Worm (Caenorhabditis elegans) whole organism, L1 larva: ENCODE results near the gene nas-23.

Experiments
- C16A3.4 ChIP-seq: fragments of 150-350 bp; optimal IDR thresholded peaks from 2 replicates; lab custom pipeline; 2014; ENCODE audit warnings: missing biosample characterization, missing genetic modification characterization
- C34B4.2 ChIP-seq: sonication (generic microtip); optimal IDR thresholded peaks from 2 replicates; lab custom pipeline; 2017; ENCODE audit warnings: mild to moderate bottlenecking, missing genetic modification characterization, missing compliant biosample characterization
- aha-1 ChIP-seq: fragments of 150-350 bp; optimal IDR thresholded peaks from 2 replicates; lab custom pipeline; 2014; ENCODE audit warnings: missing biosample characterization, missing genetic modification characterization
- blmp-1 ChIP-seq: fragments of 150-350 bp; optimal IDR thresholded peaks from 2 replicates; lab custom pipeline; 2014; ENCODE audit warnings: missing biosample characterization, missing genetic modification characterization
- ceh-8 ChIP-seq: fragments of 200-800 bp; sonication (Bioruptor generic); optimal IDR thresholded peaks from 2 replicates; lab custom pipeline; 2018; ENCODE audit warnings: mild to moderate bottlenecking, missing genetic modification characterization, moderate library complexity, missing compliant biosample characterization
- ceh-82 ChIP-seq, 3 experiments: fragments of 150-350 bp in 1 of 3; sonication (generic microtip) in 2 of 3; optimal IDR thresholded peaks; 2 replicates each; lab custom pipeline; 2014 to 2017; ENCODE audit warnings: missing biosample characterization in 3 of 3, missing genetic modification characterization in 3 of 3
- ceh-88 ChIP-seq: fragments of 200-800 bp; sonication (Bioruptor generic); IDR thresholded peaks from 2 replicates; pipeline ENCODE4 v1.3.6; 2022; ENCODE audit warnings: missing genetic modification characterization, missing compliant biosample characterization
- ceh-90 ChIP-seq: sonication (generic microtip); optimal IDR thresholded peaks from 2 replicates; lab custom pipeline; 2016; ENCODE audit warnings: missing genetic modification characterization, missing compliant biosample characterization
- ces-1 ChIP-seq: fragments of 150-350 bp; optimal IDR thresholded peaks from 2 replicates; lab custom pipeline; 2014; ENCODE audit warnings: missing biosample characterization, missing genetic modification reagents, missing genetic modification characterization
- dsc-1 ChIP-seq: sonication (generic microtip); optimal IDR thresholded peaks from 2 replicates; lab custom pipeline; 2016; ENCODE audit warnings: mild to moderate bottlenecking, missing genetic modification characterization, missing compliant biosample characterization
- efl-1 ChIP-seq, 4 experiments: fragments of 150-350 bp; optimal IDR thresholded peaks in 3 of 4; peaks in 1 of 4; 1 replicate in 1 of 4; 2 replicates in 3 of 4; lab custom pipeline; 2014; ENCODE audit warnings: missing biosample characterization in 2 of 4, missing genetic modification characterization in 2 of 4, missing genetic modification reagents in 2 of 4
- egl-27 ChIP-seq, 2 experiments: fragments of 150-350 bp in 1 of 2; sonication (generic microtip); optimal IDR thresholded peaks; 3 replicates each; lab custom pipeline; 2017 to 2018; ENCODE audit warnings: missing biosample characterization in 2 of 2, missing genetic modification characterization in 2 of 2, missing genetic modification reagents in 2 of 2
- elt-2 ChIP-seq: sonication (generic microtip); optimal IDR thresholded peaks from 2 replicates; lab custom pipeline; 2016; ENCODE audit warnings: missing genetic modification characterization, mild to moderate bottlenecking, inconsistent platforms, missing compliant biosample characterization, missing genetic modification reagents
- elt-3 ChIP-seq, 6 experiments: fragments of 150-350 bp in 1 of 6; sonication (generic microtip); optimal IDR thresholded peaks; 2 replicates each; lab custom pipeline; 2017 to 2018; ENCODE audit warnings: missing biosample characterization in 6 of 6, missing genetic modification characterization in 6 of 6, inconsistent platforms in 1 of 6
- fkh-4 ChIP-seq: sonication (generic microtip); optimal IDR thresholded peaks from 2 replicates; lab custom pipeline; 2016; ENCODE audit warnings: missing compliant biosample characterization, missing genetic modification characterization, borderline replicate concordance
- fkh-8 ChIP-seq: sonication (generic microtip); optimal IDR thresholded peaks from 2 replicates; lab custom pipeline; 2016; ENCODE audit warnings: mild to moderate bottlenecking, missing genetic modification characterization, missing compliant biosample characterization
- hlh-4 ChIP-seq: sonication (generic microtip); optimal IDR thresholded peaks from 2 replicates; lab custom pipeline; 2016; ENCODE audit warnings: mild to moderate bottlenecking, missing genetic modification characterization, missing compliant biosample characterization
- hpl-2 ChIP-seq: fragments of 150-350 bp; optimal IDR thresholded peaks from 2 replicates; lab custom pipeline; 2014; ENCODE audit warnings: missing biosample characterization, missing genetic modification reagents, missing genetic modification characterization
- irx-1 ChIP-seq: sonication (generic microtip); optimal IDR thresholded peaks from 2 replicates; lab custom pipeline; 2016; ENCODE audit warnings: missing genetic modification characterization, missing compliant biosample characterization
- lin-35 ChIP-seq, 2 experiments: fragments of 150-350 bp; optimal IDR thresholded peaks; 2 replicates each; lab custom pipeline; 2014; ENCODE audit warnings: missing biosample characterization in 2 of 2, missing genetic modification characterization in 2 of 2, missing genetic modification reagents in 2 of 2
- lin-39 ChIP-seq: fragments of 150-350 bp; optimal IDR thresholded peaks from 2 replicates; lab custom pipeline; 2014; ENCODE audit warnings: missing biosample characterization, missing genetic modification reagents, missing genetic modification characterization
- mdl-1 ChIP-seq, 2 experiments: fragments of 150-350 bp; optimal IDR thresholded peaks; 2 replicates each; lab custom pipeline; 2014 to 2017; ENCODE audit warnings: missing biosample characterization in 2 of 2, missing genetic modification characterization in 2 of 2, inconsistent platforms in 1 of 2
- nhr-20 ChIP-seq: sonication (generic microtip); optimal IDR thresholded peaks from 2 replicates; lab custom pipeline; 2016; ENCODE audit warnings: mild to moderate bottlenecking, missing genetic modification characterization, missing compliant biosample characterization
- nhr-71 ChIP-seq: sonication (generic microtip); optimal IDR thresholded peaks from 2 replicates; lab custom pipeline; 2016; ENCODE audit warnings: mild to moderate bottlenecking, missing genetic modification characterization, moderate library complexity, missing compliant biosample characterization
- nhr-77 ChIP-seq: fragments of 150-350 bp; optimal IDR thresholded peaks from 2 replicates; lab custom pipeline; 2014; ENCODE audit warnings: missing biosample characterization, missing genetic modification characterization
- nhr-85 ChIP-seq: sonication (generic microtip); peaks from one replicate; lab custom pipeline; 2016; ENCODE audit warnings: missing genetic modification characterization, inconsistent platforms, missing compliant biosample characterization
- nhr-90 ChIP-seq: sonication (generic microtip); optimal IDR thresholded peaks from 2 replicates; lab custom pipeline; 2016; ENCODE audit warnings: mild to moderate bottlenecking, missing genetic modification characterization, missing compliant biosample characterization; ENCODE audit not compliant: poor library complexity
- rnt-1 ChIP-seq: sonication (generic microtip); optimal IDR thresholded peaks from 2 replicates; lab custom pipeline; 2016; ENCODE audit warnings: mild to moderate bottlenecking, missing genetic modification characterization, moderate library complexity, missing compliant biosample characterization
- skn-1 ChIP-seq: fragments of 150-350 bp; optimal IDR thresholded peaks from 2 replicates; lab custom pipeline; 2014; ENCODE audit warnings: missing biosample characterization, missing genetic modification characterization
- snpc-4 ChIP-seq: fragments of 150-350 bp; optimal IDR thresholded peaks from 2 replicates; lab custom pipeline; 2014; ENCODE audit warnings: missing biosample characterization, missing genetic modification characterization
- snu-23 ChIP-seq: sonication (generic microtip); optimal IDR thresholded peaks from 2 replicates; lab custom pipeline; 2016; ENCODE audit warnings: missing genetic modification characterization, missing compliant biosample characterization
- sox-4 ChIP-seq: sonication (generic microtip); optimal IDR thresholded peaks from 2 replicates; lab custom pipeline; 2016; ENCODE audit warnings: missing genetic modification characterization, missing compliant biosample characterization
- sptf-1 ChIP-seq: fragments of 150-350 bp; optimal IDR thresholded peaks from 2 replicates; lab custom pipeline; 2014; ENCODE audit warnings: missing biosample characterization, missing genetic modification characterization
- unc-130 ChIP-seq: fragments of 150-350 bp; optimal IDR thresholded peaks from 2 replicates; lab custom pipeline; 2017; ENCODE audit warnings: missing biosample characterization, missing genetic modification characterization, inconsistent platforms
- unc-30 ChIP-seq: sonication (generic microtip); optimal IDR thresholded peaks from 2 replicates; lab custom pipeline; 2017; ENCODE audit warnings: missing biosample characterization, missing genetic modification characterization
- unc-86 ChIP-seq: sonication (generic microtip); optimal IDR thresholded peaks from 2 replicates; lab custom pipeline; 2016; ENCODE audit warnings: missing genetic modification characterization, missing compliant biosample characterization
- unc-98 ChIP-seq: fragments of 200-800 bp; sonication (Bioruptor generic); IDR thresholded peaks from 2 replicates; pipeline ENCODE4 v1.3.6; 2022; ENCODE audit warnings: missing genetic modification characterization, missing compliant biosample characterization
- ztf-11 ChIP-seq, 2 experiments: sonication (generic microtip); optimal IDR thresholded peaks; 2 replicates each; lab custom pipeline; 2016 to 2017; ENCODE audit warnings: missing genetic modification characterization in 2 of 2, missing biosample characterization in 1 of 2, missing compliant biosample characterization in 1 of 2

nas-23 gene

DNA sequence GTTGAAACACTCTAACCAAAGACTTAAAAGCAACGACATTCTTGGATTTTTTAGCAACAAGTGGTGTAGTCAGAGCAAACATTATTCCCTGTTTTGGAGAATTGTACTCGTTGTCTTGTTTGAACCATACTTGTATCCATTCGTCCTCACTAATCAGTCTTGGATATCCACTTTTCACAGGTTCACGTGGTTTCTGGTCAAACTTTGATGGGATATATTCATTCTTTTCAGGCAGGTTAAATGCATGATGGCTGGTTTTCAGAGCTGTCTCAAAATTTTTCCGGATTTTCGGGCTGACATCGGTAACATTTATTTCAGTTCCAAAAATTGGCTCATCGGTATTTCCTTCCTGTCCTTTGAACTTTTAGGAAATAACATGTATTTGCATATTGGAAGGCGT lies 27.9 kb upstream of the nas-23 start:
- TF ChIP-seq lin-39 = no peak
- TF ChIP-seq snu-23 (GFP tag; lab: Kevin White, UChicago) = no peak
- no peak for TF ChIP-seq elt-3 (tag; optimal IDR thresholded peaks at IDR 0.05; lab: Kevin White, UChicago)
- TF ChIP-seq ceh-82 (tag; optimal IDR thresholded peaks at IDR 0.05; lab: Kevin White, UChicago) = no peak
- no peak for TF ChIP-seq ceh-88 (GFP tag; lab: Robert Waterston, UW)
- no peak for TF ChIP-seq efl-1 (optimal IDR thresholded peaks at IDR 0.05; lab: Kevin White, UChicago)
- TF ChIP-seq efl-1 (GFP tag; optimal IDR thresholded peaks at IDR 0.05 in 1 of 2; lab: Kevin White, UChicago) = peak in 1 of 2 experiments; percentile 62
- TF ChIP-seq, all 84 proteins: peak for 1

DNA sequence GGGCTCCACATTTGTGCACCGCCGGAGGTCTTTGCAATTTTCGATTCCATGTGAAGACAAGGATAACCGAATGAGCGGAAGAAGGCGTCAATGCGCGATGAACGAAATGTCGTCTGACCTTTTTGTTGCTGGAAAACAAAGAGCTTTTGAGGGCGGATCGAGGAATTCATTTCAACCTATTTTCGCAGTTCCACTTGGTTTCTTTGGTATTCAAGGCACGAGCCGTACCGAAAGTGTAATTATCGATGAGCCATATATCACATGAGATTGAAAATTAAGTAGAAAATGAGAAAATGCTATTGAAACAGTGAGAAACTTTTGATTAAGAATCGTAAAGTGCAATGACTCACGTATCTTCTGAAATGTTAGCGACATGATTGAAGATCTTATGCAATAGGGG lies 25.7 kb upstream of the nas-23 start, which contains the start of gene glb-9:
glb-9 (minus strand) TSS at position 101 of the 400 bp plus-strand sequence.
- TF ChIP-seq aha-1 (no peak), lin-35 (GFP tag; optimal IDR thresholded peaks at IDR 0.05; lab: Kevin White, UChicago) (no peak), dsc-1 (tag; lab: Kevin White, UChicago) (no peak), efl-1 (optimal IDR thresholded peaks at IDR 0.05; lab: Kevin White, UChicago) (no peak), efl-1 (GFP tag; optimal IDR thresholded peaks at IDR 0.05 in 1 of 2; lab: Kevin White, UChicago) (no peak), sptf-1 (tag; lab: Kevin White, UChicago) (no peak)
- TF ChIP-seq, all 84 proteins: peak for 0

DNA sequence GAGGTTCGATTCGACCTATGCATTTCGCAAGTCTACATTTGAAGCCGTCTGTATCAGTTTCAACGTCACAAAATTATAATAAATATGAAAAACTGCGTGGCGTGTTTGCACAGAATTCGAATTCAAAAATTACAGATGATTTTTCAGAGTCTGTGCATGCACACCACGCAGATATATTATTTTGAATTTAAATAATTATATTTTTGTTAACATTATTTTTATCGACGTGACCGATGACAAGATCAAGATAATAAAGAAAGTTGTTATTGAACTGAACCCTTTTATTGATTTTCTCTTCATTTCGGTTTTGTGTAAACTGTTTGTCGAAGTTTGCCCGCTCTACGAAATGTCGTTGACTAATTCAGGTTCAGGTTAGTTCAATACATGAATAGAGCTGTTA lies 11.5 kb upstream of the nas-23 start, which contains the start of gene C28F5.1:
C28F5.1 (plus strand) TSS at position 301 of the 400 bp plus-strand sequence.
- TF ChIP-seq ceh-90 (tag; lab: Kevin White, UChicago) (no peak), nhr-77 (tag; lab: Kevin White, UChicago) (no peak), C16A3.4 (no peak), lin-35 (GFP tag; optimal IDR thresholded peaks at IDR 0.05; lab: Kevin White, UChicago) (no peak), rnt-1 (no peak), unc-130 (tag; lab: Kevin White, UChicago) (no peak), snpc-4 (tag; lab: Kevin White, UChicago) (no peak), irx-1 (tag; lab: Kevin White, UChicago) (no peak), skn-1 (no peak), ceh-8 (no peak), hpl-2 (GFP tag; lab: Kevin White, UChicago) (no peak), unc-30 (tag; lab: Kevin White, UChicago) (no peak)

DNA sequence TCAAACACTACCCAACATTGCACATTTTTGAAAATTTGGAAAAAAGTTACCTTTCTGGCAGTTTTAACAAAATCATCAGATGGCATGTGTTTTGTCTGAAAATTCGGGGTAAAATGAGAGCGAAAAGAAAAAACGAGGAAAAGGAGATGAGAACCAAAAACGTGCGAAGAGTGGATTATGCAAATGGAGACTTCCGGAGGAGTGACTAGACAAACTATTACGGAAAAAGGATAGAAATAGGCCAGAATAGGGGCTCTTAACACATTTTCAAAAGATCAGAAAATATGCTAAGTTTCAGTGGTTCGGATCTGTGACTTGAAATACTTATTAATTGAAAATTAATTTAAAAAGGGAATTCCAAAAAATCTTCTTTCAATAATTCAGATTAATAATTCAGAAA lies 5.9 kb upstream of the nas-23 start, which contains the start of gene srab-14:
srab-14 (minus strand) TSS at position 101 of the 400 bp plus-strand sequence.
- TF ChIP-seq nhr-90 (tag; lab: Kevin White, UChicago) (no peak), hlh-4 (tag; lab: Kevin White, UChicago) (no peak), fkh-8 (tag; lab: Kevin White, UChicago) (no peak), ces-1 (GFP tag; lab: Kevin White, UChicago) (no peak), aha-1 (no peak), sox-4 (tag; lab: Kevin White, UChicago) (no peak)

DNA sequence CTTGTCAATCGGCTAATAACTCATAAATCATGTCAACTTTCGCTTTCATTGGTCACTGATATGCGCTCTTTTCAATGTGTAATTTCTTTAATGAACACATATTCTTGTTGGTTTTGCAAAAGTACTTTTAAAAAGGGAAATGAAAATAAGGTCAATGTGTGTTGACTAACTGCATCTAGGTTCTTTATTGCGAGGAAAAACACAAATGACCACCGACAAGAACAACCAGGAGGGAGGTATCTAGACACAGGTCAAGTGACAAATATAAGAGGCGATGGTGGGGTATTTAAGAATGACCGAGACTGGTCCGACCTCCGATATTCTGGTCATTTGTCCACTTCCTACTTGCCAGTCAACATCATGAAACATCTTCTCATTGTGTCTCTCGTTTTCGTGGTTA lies 2.6 kb upstream of the nas-23 start, which contains the start of gene spi-1:
spi-1 (plus strand) TSS at position 178 of the 400 bp plus-strand sequence.
- TF ChIP-seq unc-86 (no peak), blmp-1 (tag; lab: Kevin White, UChicago) (peak; percentile 63)
- TF ChIP-seq, all 84 proteins: peak for 1

DNA sequence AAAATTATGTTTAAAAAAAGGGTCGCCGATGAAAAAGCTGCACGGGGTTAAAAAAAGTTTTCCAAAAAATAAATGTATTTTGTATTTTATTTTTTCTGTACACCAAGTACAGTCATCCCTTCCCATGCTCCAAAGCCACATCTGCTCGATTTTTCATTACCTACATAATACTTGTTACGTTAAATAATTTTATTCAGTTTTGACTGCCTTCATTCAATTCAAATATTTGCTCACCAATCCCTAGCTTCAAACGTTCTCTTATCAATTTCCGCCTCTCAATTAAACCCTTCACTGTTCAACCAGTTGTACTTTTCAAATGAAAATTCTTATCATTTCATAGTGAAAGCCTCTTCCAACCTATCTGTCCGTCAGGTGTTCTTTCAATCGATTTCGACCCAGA lies 656 bp upstream of the nas-23 start, which contains the start of gene R10H1.1:
R10H1.1 (plus strand) TSS at position 301 of the 400 bp plus-strand sequence.
- no peak for TF ChIP-seq elt-2 (tag; lab: Kevin White, UChicago)
- peak; percentile 40 for TF ChIP-seq blmp-1 (tag; lab: Kevin White, UChicago)

DNA sequence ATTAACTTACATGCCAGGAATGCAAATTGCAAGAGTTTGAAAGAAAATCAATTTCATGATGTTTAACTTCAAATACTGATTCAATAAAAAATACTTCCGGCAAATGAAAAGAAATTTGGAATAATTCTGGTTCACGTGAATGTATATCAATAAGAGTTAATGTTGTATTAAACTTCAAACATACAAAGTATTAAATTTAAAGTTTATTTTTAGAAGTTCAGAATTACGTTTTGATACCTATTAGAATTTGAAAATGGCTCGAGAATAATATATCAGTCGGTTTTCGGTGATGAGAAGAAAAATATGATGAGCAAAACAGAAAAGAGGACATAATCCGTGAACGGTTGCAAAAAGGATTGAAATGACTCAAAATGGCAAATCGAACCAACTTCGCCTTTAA lies 3.9 kb downstream of the nas-23 start, which contains the start of gene D1022.9:
D1022.9 (minus strand) TSS at position 101 of the 400 bp plus-strand sequence.
- TF ChIP-seq egl-27 (tag; optimal IDR thresholded peaks at IDR 0.05; lab: Kevin White, UChicago) (no peak), nhr-20 (tag; lab: Kevin White, UChicago) (no peak), ces-1 (GFP tag; lab: Kevin White, UChicago) (no peak), unc-98 (GFP tag; lab: Robert Waterston, UW) (no peak), nhr-71 (tag; lab: Kevin White, UChicago) (no peak), nhr-85 (tag; lab: Kevin White, UChicago) (no peak), mdl-1 (tag; optimal IDR thresholded peaks at IDR 0.05; lab: Kevin White, UChicago) (no peak), lin-35 (GFP tag; optimal IDR thresholded peaks at IDR 0.05; lab: Kevin White, UChicago) (no peak), C34B4.2 (tag; lab: Kevin White, UChicago) (no peak), rnt-1 (no peak), ztf-11 (tag; optimal IDR thresholded peaks at IDR 0.05; lab: Kevin White, UChicago) (no peak), fkh-4 (no peak)
- TF ChIP-seq, all 84 proteins: peak for 0
